Fruit fly (Drosophila melanogaster): ENCODE data around the gene b.

DNA sequence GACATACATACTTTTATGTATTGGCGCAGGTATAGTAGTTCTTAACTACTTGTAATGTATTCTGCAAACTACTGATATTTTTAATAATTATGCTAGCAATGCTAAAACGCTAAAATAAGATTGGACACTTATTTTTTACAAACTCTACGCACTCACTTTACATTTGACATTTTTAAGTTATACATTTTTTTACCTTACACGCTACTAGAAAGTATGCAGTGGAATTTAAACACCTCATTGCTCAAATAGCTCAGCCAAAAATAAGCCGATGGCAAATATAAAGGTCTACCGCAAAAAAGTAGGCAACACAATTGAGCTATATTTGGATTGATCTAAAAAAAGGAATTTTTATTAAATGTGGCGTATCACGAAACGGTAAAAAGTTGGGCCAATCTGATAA is 21.0 kb downstream of the b start:
- TF ChIP-seq stc (GFP tag; IDR thresholded peaks at IDR 0.05) = no peak
- no peak for TF ChIP-seq Sox102F (GFP tag; optimal IDR thresholded peaks at IDR 0.05)
- no peak for TF ChIP-seq ham (GFP tag; IDR thresholded peaks at IDR 0.05)
- no peak for TF ChIP-seq CG33213 (GFP tag; optimal IDR thresholded peaks at IDR 0.05)
- peak; percentile 35 for TF ChIP-seq trem (tag; optimal IDR thresholded peaks at IDR 0.05)
- TF ChIP-seq CG6272 (GFP tag; IDR thresholded peaks at IDR 0.05) = no peak
- no peak for TF ChIP-seq ab (GFP tag; optimal IDR thresholded peaks at IDR 0.05)
- TF ChIP-seq HLH3B (GFP tag; IDR thresholded peaks at IDR 0.05) = no peak
- no peak for TF ChIP-seq CG11560 (tag; IDR thresholded peaks at IDR 0.05)
- no peak for TF ChIP-seq CG15269 (tag; optimal IDR thresholded peaks at IDR 0.05)
- no peak for TF ChIP-seq Sin3A (optimal IDR thresholded peaks at IDR 0.05)
- no peak for TF ChIP-seq Drgx (GFP tag; IDR thresholded peaks at IDR 0.05)

Data from whole organism, embryonic.